Worm (Caenorhabditis elegans) whole organism, L1 larva: ENCODE data around the gene B0507.9.

Source experiments
- C34B4.2 ChIP-seq: sonication (generic microtip); optimal IDR thresholded peaks from 2 replicates; lab custom pipeline; 2017; ENCODE audit warnings: mild to moderate bottlenecking, missing genetic modification characterization, missing compliant biosample characterization
- F16B12.6 ChIP-seq: fragments of 150-350 bp; optimal IDR thresholded peaks from 2 replicates; lab custom pipeline; 2014; ENCODE audit warnings: missing biosample characterization, missing genetic modification characterization
- Y116A8C.19 ChIP-seq: sonication (generic microtip); optimal IDR thresholded peaks from 2 replicates; lab custom pipeline; 2016; ENCODE audit warnings: missing compliant biosample characterization, missing genetic modification characterization, borderline replicate concordance
- aly-2 ChIP-seq: fragments of 150-350 bp; optimal IDR thresholded peaks from 2 replicates; lab custom pipeline; 2014; ENCODE audit warnings: missing biosample characterization, missing genetic modification characterization
- ceh-82 ChIP-seq, 3 experiments: fragments of 150-350 bp in 1 of 3; sonication (generic microtip) in 2 of 3; optimal IDR thresholded peaks; 2 replicates each; lab custom pipeline; 2014 to 2017; ENCODE audit warnings: missing biosample characterization in 3 of 3, missing genetic modification characterization in 3 of 3
- ces-1 ChIP-seq: fragments of 150-350 bp; optimal IDR thresholded peaks from 2 replicates; lab custom pipeline; 2014; ENCODE audit warnings: missing biosample characterization, missing genetic modification reagents, missing genetic modification characterization
- dpl-1 ChIP-seq, 3 experiments: fragments of 150-350 bp in 2 of 3; sonication (generic microtip) in 1 of 3; optimal IDR thresholded peaks; 2 replicates each; lab custom pipeline; 2014 to 2017; ENCODE audit warnings: missing biosample characterization in 3 of 3, missing genetic modification characterization in 3 of 3, missing genetic modification reagents in 3 of 3
- dsc-1 ChIP-seq: sonication (generic microtip); optimal IDR thresholded peaks from 2 replicates; lab custom pipeline; 2016; ENCODE audit warnings: mild to moderate bottlenecking, missing genetic modification characterization, missing compliant biosample characterization
- efl-1 ChIP-seq, 4 experiments: fragments of 150-350 bp; optimal IDR thresholded peaks in 3 of 4; peaks in 1 of 4; 1 replicate in 1 of 4; 2 replicates in 3 of 4; lab custom pipeline; 2014; ENCODE audit warnings: missing biosample characterization in 2 of 4, missing genetic modification characterization in 2 of 4, missing genetic modification reagents in 2 of 4
- elt-3 ChIP-seq, 6 experiments: fragments of 150-350 bp in 1 of 6; sonication (generic microtip); optimal IDR thresholded peaks; 2 replicates each; lab custom pipeline; 2017 to 2018; ENCODE audit warnings: missing biosample characterization in 6 of 6, missing genetic modification characterization in 6 of 6, inconsistent platforms in 1 of 6
- ets-5 ChIP-seq: fragments of 200-800 bp; sonication (Bioruptor generic); IDR thresholded peaks from 2 replicates; pipeline ENCODE4 v1.3.6; 2022; ENCODE audit warnings: missing genetic modification characterization, missing compliant biosample characterization
- fkh-10 ChIP-seq: sonication (generic microtip); optimal IDR thresholded peaks from 2 replicates; lab custom pipeline; 2017; ENCODE audit warnings: missing biosample characterization, missing genetic modification reagents, missing genetic modification characterization
- fkh-4 ChIP-seq: sonication (generic microtip); optimal IDR thresholded peaks from 2 replicates; lab custom pipeline; 2016; ENCODE audit warnings: missing compliant biosample characterization, missing genetic modification characterization, borderline replicate concordance
- fkh-8 ChIP-seq: sonication (generic microtip); optimal IDR thresholded peaks from 2 replicates; lab custom pipeline; 2016; ENCODE audit warnings: mild to moderate bottlenecking, missing genetic modification characterization, missing compliant biosample characterization
- grh-1 ChIP-seq: fragments of 200-800 bp; sonication (Bioruptor generic); IDR thresholded peaks from 2 replicates; pipeline ENCODE4 v1.3.6; 2022; ENCODE audit warnings: missing genetic modification reagents, missing genetic modification characterization, missing compliant biosample characterization
- hlh-17 ChIP-seq: fragments of 200-800 bp; sonication (Bioruptor generic); optimal IDR thresholded peaks from 2 replicates; lab custom pipeline; 2018; ENCODE audit warnings: missing genetic modification characterization, mild to moderate bottlenecking, missing compliant biosample characterization, moderate library complexity, borderline replicate concordance
- hlh-4 ChIP-seq: sonication (generic microtip); optimal IDR thresholded peaks from 2 replicates; lab custom pipeline; 2016; ENCODE audit warnings: mild to moderate bottlenecking, missing genetic modification characterization, missing compliant biosample characterization
- hpl-2 ChIP-seq: fragments of 150-350 bp; optimal IDR thresholded peaks from 2 replicates; lab custom pipeline; 2014; ENCODE audit warnings: missing biosample characterization, missing genetic modification reagents, missing genetic modification characterization
- irx-1 ChIP-seq: sonication (generic microtip); optimal IDR thresholded peaks from 2 replicates; lab custom pipeline; 2016; ENCODE audit warnings: missing genetic modification characterization, missing compliant biosample characterization
- lin-13 ChIP-seq: fragments of 150-350 bp; optimal IDR thresholded peaks from 2 replicates; lab custom pipeline; 2014; ENCODE audit warnings: missing biosample characterization, missing genetic modification reagents, missing genetic modification characterization
- lin-14 ChIP-seq: fragments of 200-800 bp; sonication (Bioruptor generic); optimal IDR thresholded peaks from 2 replicates; lab custom pipeline; 2018; ENCODE audit warnings: mild to moderate bottlenecking, missing genetic modification characterization, moderate library complexity, missing compliant biosample characterization
- lin-35 ChIP-seq, 2 experiments: fragments of 150-350 bp; optimal IDR thresholded peaks; 2 replicates each; lab custom pipeline; 2014; ENCODE audit warnings: missing biosample characterization in 2 of 2, missing genetic modification characterization in 2 of 2, missing genetic modification reagents in 2 of 2
- lin-39 ChIP-seq: fragments of 150-350 bp; optimal IDR thresholded peaks from 2 replicates; lab custom pipeline; 2014; ENCODE audit warnings: missing biosample characterization, missing genetic modification reagents, missing genetic modification characterization
- lir-3 ChIP-seq: sonication (generic microtip); optimal IDR thresholded peaks from 2 replicates; lab custom pipeline; 2016; ENCODE audit warnings: mild to moderate bottlenecking, missing genetic modification characterization, moderate library complexity, missing compliant biosample characterization; ENCODE audit not compliant: poor library complexity
- lsy-2 ChIP-seq, 2 experiments: fragments of 150-350 bp; optimal IDR thresholded peaks; 2 replicates each; lab custom pipeline; 2014; ENCODE audit warnings: missing biosample characterization in 2 of 2, missing genetic modification characterization in 2 of 2
- mep-1 ChIP-seq: fragments of 150-350 bp; optimal IDR thresholded peaks from 2 replicates; lab custom pipeline; 2014; ENCODE audit warnings: missing biosample characterization, missing genetic modification characterization
- nhr-11 ChIP-seq: fragments of 150-350 bp; optimal IDR thresholded peaks from 2 replicates; lab custom pipeline; 2014; ENCODE audit warnings: missing biosample characterization, missing genetic modification characterization
- nhr-19 ChIP-seq: fragments of 200-800 bp; sonication (Bioruptor generic); conservative IDR thresholded peaks from 2 replicates; pipeline ENCODE4 v1.3.6; 2022; ENCODE audit warnings: missing genetic modification characterization, missing compliant biosample characterization
- nhr-20 ChIP-seq: sonication (generic microtip); optimal IDR thresholded peaks from 2 replicates; lab custom pipeline; 2016; ENCODE audit warnings: mild to moderate bottlenecking, missing genetic modification characterization, missing compliant biosample characterization
- nhr-71 ChIP-seq: sonication (generic microtip); optimal IDR thresholded peaks from 2 replicates; lab custom pipeline; 2016; ENCODE audit warnings: mild to moderate bottlenecking, missing genetic modification characterization, moderate library complexity, missing compliant biosample characterization
- rnt-1 ChIP-seq: sonication (generic microtip); optimal IDR thresholded peaks from 2 replicates; lab custom pipeline; 2016; ENCODE audit warnings: mild to moderate bottlenecking, missing genetic modification characterization, moderate library complexity, missing compliant biosample characterization
- skn-1 ChIP-seq: fragments of 150-350 bp; optimal IDR thresholded peaks from 2 replicates; lab custom pipeline; 2014; ENCODE audit warnings: missing biosample characterization, missing genetic modification characterization
- snpc-4 ChIP-seq: fragments of 150-350 bp; optimal IDR thresholded peaks from 2 replicates; lab custom pipeline; 2014; ENCODE audit warnings: missing biosample characterization, missing genetic modification characterization
- snu-23 ChIP-seq: sonication (generic microtip); optimal IDR thresholded peaks from 2 replicates; lab custom pipeline; 2016; ENCODE audit warnings: missing genetic modification characterization, missing compliant biosample characterization
- sox-4 ChIP-seq: sonication (generic microtip); optimal IDR thresholded peaks from 2 replicates; lab custom pipeline; 2016; ENCODE audit warnings: missing genetic modification characterization, missing compliant biosample characterization
- sup-37 ChIP-seq: fragments of 200-800 bp; sonication (Bioruptor generic); optimal IDR thresholded peaks from 2 replicates; lab custom pipeline; 2018; ENCODE audit warnings: mild to moderate bottlenecking, missing genetic modification characterization, missing compliant biosample characterization
- swsn-7 ChIP-seq: sonication (generic microtip); optimal IDR thresholded peaks from 2 replicates; lab custom pipeline; 2016; ENCODE audit warnings: missing genetic modification characterization, missing compliant biosample characterization
- tbx-2 ChIP-seq: sonication (generic microtip); optimal IDR thresholded peaks from 2 replicates; lab custom pipeline; 2016; ENCODE audit warnings: missing genetic modification characterization, missing compliant biosample characterization
- unc-130 ChIP-seq: fragments of 150-350 bp; optimal IDR thresholded peaks from 2 replicates; lab custom pipeline; 2017; ENCODE audit warnings: missing biosample characterization, missing genetic modification characterization, inconsistent platforms
- unc-30 ChIP-seq: sonication (generic microtip); optimal IDR thresholded peaks from 2 replicates; lab custom pipeline; 2017; ENCODE audit warnings: missing biosample characterization, missing genetic modification characterization
- unc-86 ChIP-seq: sonication (generic microtip); optimal IDR thresholded peaks from 2 replicates; lab custom pipeline; 2016; ENCODE audit warnings: missing genetic modification characterization, missing compliant biosample characterization
- unc-98 ChIP-seq: fragments of 200-800 bp; sonication (Bioruptor generic); IDR thresholded peaks from 2 replicates; pipeline ENCODE4 v1.3.6; 2022; ENCODE audit warnings: missing genetic modification characterization, missing compliant biosample characterization
- vab-15 ChIP-seq: sonication (generic microtip); optimal IDR thresholded peaks from 2 replicates; lab custom pipeline; 2017; ENCODE audit warnings: missing genotype, mild to moderate bottlenecking, missing genetic modification characterization, missing compliant biosample characterization
- ztf-4 ChIP-seq: fragments of 150-350 bp; optimal IDR thresholded peaks from 2 replicates; lab custom pipeline; 2014; ENCODE audit warnings: missing biosample characterization, missing genetic modification characterization

The B0507.9 gene

ce11 chrV:8765938-8766337 is at the start of gene B0507.9:
TSS of gene B0507.9 (minus strand) at chrV:8766038.
- TF ChIP-seq irx-1: no peak
- no peak for TF ChIP-seq nhr-71
- TF ChIP-seq fkh-8 (tag; lab: Kevin White, UChicago): no peak
- TF ChIP-seq fkh-10 (GFP tag; lab: Kevin White, UChicago): no peak
- TF ChIP-seq unc-130 (tag; lab: Kevin White, UChicago): no peak
- no peak for TF ChIP-seq lin-13 (GFP tag; lab: Kevin White, UChicago)
- no peak for TF ChIP-seq lin-35 (GFP tag; optimal IDR thresholded peaks at IDR 0.05; lab: Kevin White, UChicago)
- TF ChIP-seq ces-1: no peak
- no peak for TF ChIP-seq efl-1 (optimal IDR thresholded peaks at IDR 0.05; lab: Kevin White, UChicago)
- no peak for TF ChIP-seq efl-1 (GFP tag; optimal IDR thresholded peaks at IDR 0.05 in 1 of 2; lab: Kevin White, UChicago)
- no peak for TF ChIP-seq ets-5
- TF ChIP-seq hlh-17 (GFP tag; lab: Kevin White, UChicago): no peak
- TF ChIP-seq sox-4: no peak
- TF ChIP-seq ztf-4 (tag; lab: Kevin White, UChicago): no peak

- no peak for TF ChIP-seq rnt-1
- TF ChIP-seq tbx-2 (tag; lab: Kevin White, UChicago): peak; percentile 80
- TF ChIP-seq ces-1: peak; percentile 81
- peak; percentile 78 for TF ChIP-seq lin-14 (GFP tag; lab: Kevin White, UChicago)
- TF ChIP-seq nhr-71: peak; percentile 40
Measured at ce11 chrV:8805047-8805446, 39.2 kb upstream of the B0507.9 start.

- no peak for TF ChIP-seq vab-15 (tag; lab: Kevin White, UChicago)
- peak; percentile 56 for TF ChIP-seq rnt-1
- TF ChIP-seq sup-37 (GFP tag; lab: Kevin White, UChicago): no peak
- no peak for TF ChIP-seq fkh-4 (tag; lab: Kevin White, UChicago)
- TF ChIP-seq efl-1 (optimal IDR thresholded peaks at IDR 0.05; lab: Kevin White, UChicago): peak in 1 of 2 experiments; percentile 3
- TF ChIP-seq efl-1 (GFP tag; optimal IDR thresholded peaks at IDR 0.05 in 1 of 2; lab: Kevin White, UChicago): no peak
- peak in 1 of 2 experiments; percentile 8 for TF ChIP-seq lsy-2 (tag; optimal IDR thresholded peaks at IDR 0.05; lab: Kevin White, UChicago)
- TF ChIP-seq grh-1 (GFP tag; lab: Robert Waterston, UW): no peak
- peak; percentile 8 for TF ChIP-seq swsn-7 (tag; lab: Kevin White, UChicago)
- TF ChIP-seq lin-39 (tag; lab: Kevin White, UChicago): peak; percentile 25
- TF ChIP-seq skn-1 (tag; lab: Kevin White, UChicago): no peak
- no peak for TF ChIP-seq ces-1
- TF ChIP-seq F16B12.6: no peak
- TF ChIP-seq nhr-71: peak; percentile 66
- no peak for TF ChIP-seq lir-3 (tag; lab: Kevin White, UChicago)
- no peak for TF ChIP-seq C34B4.2 (tag; lab: Kevin White, UChicago)
- peak; percentile 47 for TF ChIP-seq nhr-19 (GFP tag; lab: Robert Waterston, UW)
- no peak for TF ChIP-seq hlh-4 (tag; lab: Kevin White, UChicago)
- TF ChIP-seq elt-3 (tag; optimal IDR thresholded peaks at IDR 0.05; lab: Kevin White, UChicago): no peak
- TF ChIP-seq ceh-82 (tag; optimal IDR thresholded peaks at IDR 0.05; lab: Kevin White, UChicago): no peak
- TF ChIP-seq Y116A8C.19: no peak
- peak; percentile 27 for TF ChIP-seq snu-23
- TF ChIP-seq hpl-2 (GFP tag; lab: Kevin White, UChicago): no peak
- TF ChIP-seq snpc-4 (tag; lab: Kevin White, UChicago): no peak
- no peak for TF ChIP-seq tbx-2 (tag; lab: Kevin White, UChicago)
- no peak for TF ChIP-seq mep-1 (tag; lab: Kevin White, UChicago)
- TF ChIP-seq unc-86 (tag; lab: Kevin White, UChicago): no peak
- TF ChIP-seq nhr-20: peak; percentile 47
- no peak for TF ChIP-seq aly-2 (tag; lab: Kevin White, UChicago)
- no peak for TF ChIP-seq unc-30 (tag; lab: Kevin White, UChicago)
- no peak for TF ChIP-seq dsc-1 (tag; lab: Kevin White, UChicago)
- TF ChIP-seq lin-14 (GFP tag; lab: Kevin White, UChicago): peak; percentile 89
- TF ChIP-seq nhr-11 (tag; lab: Kevin White, UChicago): peak; percentile 5
- no peak for TF ChIP-seq irx-1
- no peak for TF ChIP-seq unc-98
- TF ChIP-seq dpl-1 (GFP tag; optimal IDR thresholded peaks at IDR 0.05; lab: Kevin White, UChicago): no peak
Measured at ce11 chrV:8802252-8802651, 36.4 kb upstream of the B0507.9 start.
